Worm (Caenorhabditis elegans) whole organism, L3 larva: ENCODE measurements around the gene mpz-3.

Experiments used
- elt-2 ChIP-seq: sonication (generic microtip); optimal IDR thresholded peaks from 2 replicates; lab custom pipeline; 2016; ENCODE audit warnings: missing genetic modification reagents, mild to moderate bottlenecking, missing genetic modification characterization, missing compliant biosample characterization
- fos-1 ChIP-seq: fragments of 150-350 bp; optimal IDR thresholded peaks from 2 replicates; lab custom pipeline; 2014; ENCODE audit warnings: missing biosample characterization, missing genetic modification characterization
- lin-15B ChIP-seq: fragments of 150-350 bp; optimal IDR thresholded peaks from 2 replicates; lab custom pipeline; 2014; ENCODE audit warnings: missing biosample characterization, missing genetic modification characterization
- lsy-12 ChIP-seq: sonication (generic microtip); optimal IDR thresholded peaks from 2 replicates; lab custom pipeline; 2016; ENCODE audit warnings: mild to moderate bottlenecking, missing genetic modification characterization, missing compliant biosample characterization
- nfya-1 ChIP-seq: sonication (generic microtip); optimal IDR thresholded peaks from 2 replicates; lab custom pipeline; 2017; ENCODE audit warnings: missing genetic modification characterization, mild to moderate bottlenecking, missing compliant biosample characterization, antibody characterized with exemption, moderate library complexity; ENCODE audit not compliant: insufficient read depth
- nhr-28 ChIP-seq: fragments of 150-350 bp; optimal IDR thresholded peaks from 2 replicates; lab custom pipeline; 2014; ENCODE audit warnings: missing biosample characterization, missing genetic modification characterization
- nhr-76 ChIP-seq: fragments of 150-350 bp; sonication (generic microtip); optimal IDR thresholded peaks from 5 replicates; lab custom pipeline; 2014; ENCODE audit warnings: missing biosample characterization, missing genetic modification characterization
- nhr-77 ChIP-seq: fragments of 150-350 bp; optimal IDR thresholded peaks from 2 replicates; lab custom pipeline; 2014; ENCODE audit warnings: missing biosample characterization, missing genetic modification characterization
- pha-4 ChIP-seq: fragments of 150-350 bp; optimal IDR thresholded peaks from 2 replicates; lab custom pipeline; 2014; ENCODE audit warnings: missing biosample characterization, missing genetic modification reagents, missing genetic modification characterization

DNA sequence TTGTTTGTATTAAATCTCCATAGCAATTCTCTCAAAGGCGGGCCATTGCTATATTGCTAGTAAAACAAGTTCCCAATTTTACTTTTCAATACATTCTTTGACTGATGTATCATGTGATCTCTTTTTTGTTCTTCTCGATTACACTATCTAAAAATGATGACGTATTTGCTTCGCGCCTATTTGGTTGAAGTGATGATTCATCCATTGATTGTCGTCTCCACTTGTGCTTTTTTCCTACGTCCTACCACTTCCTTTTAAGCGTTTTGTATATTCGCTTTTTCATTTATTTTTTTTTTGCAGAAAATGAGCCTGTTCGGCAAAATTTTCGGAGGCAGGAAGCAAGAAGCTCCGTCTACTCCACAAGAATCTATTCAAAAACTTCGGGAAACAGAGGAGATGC lies 24.2 kb upstream of the mpz-3 start, which contains the start of gene vps-32.1:
- TF ChIP-seq nhr-28 (tag; lab: Kevin White, UChicago) (no peak), lin-15B (tag; lab: Kevin White, UChicago) (no peak), elt-2 (no peak), nhr-76 (tag; lab: Kevin White, UChicago) (no peak), pha-4 (tag; lab: Kevin White, UChicago) (peak; percentile 21), nhr-77 (tag; lab: Kevin White, UChicago) (no peak), fos-1 (tag; lab: Kevin White, UChicago) (peak; percentile 19), nfya-1 (tag; lab: Kevin White, UChicago) (no peak), lsy-12 (tag; lab: Kevin White, UChicago) (no peak)
